Worm (Caenorhabditis elegans) whole organism, late embryonic: ENCODE measurements around the gene cest-17.

Experiments used
- ama-1 ChIP-seq: fragments of 150-350 bp; optimal IDR thresholded peaks from 2 replicates; lab custom pipeline; 2014
- ceh-14 ChIP-seq: sonication (generic microtip); optimal IDR thresholded peaks from 2 replicates; lab custom pipeline; 2016; ENCODE audit warnings: missing genotype, missing genetic modification characterization, missing compliant biosample characterization
- ceh-9 ChIP-seq: sonication (generic microtip); optimal IDR thresholded peaks from 2 replicates; lab custom pipeline; 2016; ENCODE audit warnings: mild to moderate bottlenecking, missing genetic modification characterization, inconsistent platforms, missing compliant biosample characterization
- hlh-15 ChIP-seq: sonication (generic microtip); optimal IDR thresholded peaks from 2 replicates; lab custom pipeline; 2016; ENCODE audit warnings: missing genetic modification characterization, missing compliant biosample characterization
- nhr-11 ChIP-seq: fragments of 150-350 bp; optimal IDR thresholded peaks from 2 replicates; lab custom pipeline; 2014; ENCODE audit warnings: missing biosample characterization, missing genetic modification characterization
- pha-4 ChIP-seq: fragments of 150-350 bp; optimal IDR thresholded peaks from 2 replicates; lab custom pipeline; 2018; ENCODE audit warnings: missing biosample characterization, missing genetic modification reagents, missing genetic modification characterization

ce11 chrV:8168219-8168962, 34.7 kb upstream of the cest-17 start, which contains the start of gene F20D6.8:
- TF ChIP-seq nhr-11 (no peak), ceh-9 (tag; lab: Kevin White, UChicago) (no peak), pha-4 (tag; lab: Kevin White, UChicago) (no peak), hlh-15 (tag; lab: Kevin White, UChicago) (no peak), ceh-14 (tag; lab: Kevin White, UChicago) (no peak), ama-1 (no peak)
